Worm (Caenorhabditis elegans) whole organism, young adult: ENCODE results near the gene bcc-1.

ENCODE experiments used
- ama-1 ChIP-seq, 3 experiments: fragments of 150-350 bp in 1 of 3; sonication (generic microtip) in 2 of 3; optimal IDR thresholded peaks; 2 replicates each; lab custom pipeline; 2014 to 2018; ENCODE audit warnings: missing biosample characterization in 2 of 3, missing genetic modification characterization in 2 of 3, missing genetic modification reagents in 2 of 3
- bed-1 ChIP-seq: fragments of 200-800 bp; sonication (Bioruptor generic); IDR thresholded peaks from 2 replicates; pipeline ENCODE4 v1.3.6; 2022; ENCODE audit warnings: missing genetic modification reagents, missing genetic modification characterization, missing compliant biosample characterization
- chd-7 ChIP-seq: sonication (generic microtip); optimal IDR thresholded peaks from 2 replicates; lab custom pipeline; 2016; ENCODE audit warnings: mild to moderate bottlenecking, missing genetic modification characterization, moderate library complexity, missing compliant biosample characterization
- ets-4 ChIP-seq: fragments of 200-800 bp; sonication (Bioruptor generic); optimal IDR thresholded peaks from 2 replicates; lab custom pipeline; 2018; ENCODE audit warnings: mild to moderate bottlenecking, missing genetic modification characterization, missing compliant biosample characterization
- gei-17 ChIP-seq: fragments of 200-800 bp; sonication (Bioruptor generic); optimal IDR thresholded peaks from 2 replicates; lab custom pipeline; 2018; ENCODE audit warnings: mild to moderate bottlenecking, missing genetic modification characterization, missing compliant biosample characterization
- madf-6 ChIP-seq: fragments of 200-800 bp; sonication (Bioruptor generic); IDR thresholded peaks from 2 replicates; pipeline ENCODE4 v1.3.6; 2022; ENCODE audit warnings: missing genetic modification reagents, missing genetic modification characterization, missing compliant biosample characterization
- nfya-1 ChIP-seq: sonication (generic microtip); optimal IDR thresholded peaks from 2 replicates; lab custom pipeline; 2017; ENCODE audit warnings: antibody characterized with exemption, missing compliant biosample characterization, missing genetic modification characterization, borderline replicate concordance; ENCODE audit not compliant: insufficient read depth
- pha-4 ChIP-seq: fragments of 150-350 bp; sonication (generic microtip); optimal IDR thresholded peaks from 2 replicates; lab custom pipeline; 2014; ENCODE audit warnings: missing biosample characterization, missing genetic modification reagents, missing genetic modification characterization
- sptf-2 ChIP-seq: fragments of 200-800 bp; sonication (Bioruptor generic); optimal IDR thresholded peaks from 2 replicates; lab custom pipeline; 2018; ENCODE audit warnings: mild to moderate bottlenecking, missing genetic modification characterization, missing compliant biosample characterization
- unc-62 ChIP-seq: fragments of 150-350 bp; optimal IDR thresholded peaks from 2 replicates; lab custom pipeline; 2014; ENCODE audit warnings: missing biosample characterization, missing genetic modification reagents, missing genetic modification characterization
- ztf-28 ChIP-seq: fragments of 200-800 bp; sonication (Bioruptor generic); IDR thresholded peaks from 2 replicates; pipeline ENCODE4 v1.3.6; 2022; ENCODE audit warnings: missing genetic modification reagents, missing genetic modification characterization, missing compliant biosample characterization
- ztf-6 ChIP-seq: fragments of 200-800 bp; sonication (Bioruptor generic); IDR thresholded peaks from 2 replicates; pipeline ENCODE4 v1.3.6; 2022; ENCODE audit warnings: missing genetic modification reagents, missing genetic modification characterization, missing compliant biosample characterization

DNA sequence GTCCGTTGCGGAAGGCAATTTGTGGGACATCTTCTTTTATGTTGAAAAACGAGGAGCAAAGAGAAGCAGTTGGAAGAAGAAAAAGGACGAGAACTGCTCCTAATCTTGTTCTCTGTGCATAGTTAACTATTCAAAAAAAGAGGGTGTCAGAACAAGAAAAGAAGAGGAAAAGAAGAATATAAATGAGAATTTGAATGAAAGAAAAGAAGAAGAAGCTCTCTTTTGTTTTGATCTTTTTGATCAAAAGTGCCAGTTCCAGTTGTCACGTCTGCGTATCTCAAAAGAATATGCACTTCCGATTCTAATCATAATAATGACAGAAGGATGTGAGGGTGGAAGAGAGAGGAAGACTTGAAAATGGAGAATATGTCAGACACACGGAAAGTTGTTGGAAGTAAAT, 2.6 kb upstream of the bcc-1 start, which contains the start of gene M7.8:
- TF ChIP-seq pha-4 (tag; lab: Kevin White, UChicago) (no peak), bed-1 (no peak), madf-6 (GFP tag; lab: Robert Waterston, UW) (no peak), chd-7 (tag; lab: Kevin White, UChicago) (no peak), ztf-28 (no peak), ztf-6 (GFP tag; lab: Robert Waterston, UW) (no peak), sptf-2 (GFP tag; lab: Kevin White, UChicago) (no peak), gei-17 (no peak), ets-4 (no peak), unc-62 (GFP tag; lab: Kevin White, UChicago) (no peak), ama-1 (optimal IDR thresholded peaks at IDR 0.05; lab: Kevin White, UChicago) (no peak), ama-1 (GFP tag; optimal IDR thresholded peaks at IDR 0.05; lab: Kevin White, UChicago) (no peak), nfya-1 (no peak)
